Fruit fly (Drosophila melanogaster) whole organism, embryonic: ENCODE results near the gene mRpS14.

ENCODE experiments used
- Ada2b ChIP-seq: fragments of 200-800 bp; sonication (Bioruptor generic); IDR thresholded peaks from 2 replicates; pipeline ENCODE4 v1.3.6; 2022; ENCODE audit warnings: missing biosample characterization, missing genetic modification characterization
- B-H1 ChIP-seq: fragments of 200-800 bp; sonication (Bioruptor generic); IDR thresholded peaks from 3 replicates; pipeline ENCODE4 v1.3.6; 2022; ENCODE audit warnings: missing biosample characterization, missing genetic modification characterization
- B-H2 ChIP-seq: fragments of 200-800 bp; sonication (Bioruptor generic); optimal IDR thresholded peaks from 2 replicates; lab custom pipeline; 2018; ENCODE audit warnings: missing biosample characterization, mild to moderate bottlenecking, missing genetic modification characterization
- C15 ChIP-seq: fragments of 200-800 bp; sonication (Bioruptor generic); IDR thresholded peaks from 3 replicates; pipeline ENCODE4 v1.3.6; 2022; ENCODE audit warnings: missing biosample characterization, missing genetic modification characterization
- CG10321 ChIP-seq: fragments of 200-800 bp; sonication (Bioruptor generic); IDR thresholded peaks from 2 replicates; pipeline ENCODE4 v1.3.6; 2022; ENCODE audit warnings: missing biosample characterization, missing genetic modification characterization
- CG10366 ChIP-seq: fragments of 200-800 bp; sonication (Bioruptor generic); IDR thresholded peaks from 2 replicates; pipeline ENCODE4 v1.3.6; 2022; ENCODE audit warnings: missing biosample characterization, missing genetic modification characterization
- CG10431 ChIP-seq: fragments of 200-800 bp; sonication (Bioruptor generic); optimal IDR thresholded peaks from 3 replicates; lab custom pipeline; 2018; ENCODE audit warnings: missing biosample characterization, mild to moderate bottlenecking, missing genetic modification characterization
- CG10979 ChIP-seq: fragments of 200-800 bp; sonication (Bioruptor generic); optimal IDR thresholded peaks from 2 replicates; lab custom pipeline; 2018; ENCODE audit warnings: missing biosample characterization, mild to moderate bottlenecking, missing genetic modification characterization, moderate library complexity
- CG11247 ChIP-seq: fragments of 200-800 bp; sonication (Bioruptor generic); IDR thresholded peaks from 2 replicates; pipeline ENCODE4 v1.3.6; 2022; ENCODE audit warnings: missing biosample characterization, missing genetic modification characterization
- CG11560 ChIP-seq: fragments of 200-800 bp; sonication (Bioruptor generic); IDR thresholded peaks from 3 replicates; pipeline ENCODE4 v1.3.6; 2022; ENCODE audit warnings: missing biosample characterization, missing genetic modification characterization
- CG1529 ChIP-seq: fragments of 200-800 bp; sonication (Bioruptor generic); optimal IDR thresholded peaks from 3 replicates; lab custom pipeline; 2018; ENCODE audit warnings: missing biosample characterization, missing genetic modification characterization
- CG16813 ChIP-seq: fragments of 200-800 bp; sonication (Bioruptor generic); IDR thresholded peaks from 3 replicates; pipeline ENCODE4 v1.3.6; 2022; ENCODE audit warnings: missing biosample characterization, missing genetic modification characterization; ENCODE audit not compliant: partially characterized antibody
- CG16815 ChIP-seq: fragments of 200-800 bp; sonication (Bioruptor generic); optimal IDR thresholded peaks from 3 replicates; lab custom pipeline; 2017; ENCODE audit warnings: missing biosample characterization, mild to moderate bottlenecking, missing genetic modification characterization
- CG16863 ChIP-seq: fragments of 200-800 bp; sonication (Bioruptor generic); optimal IDR thresholded peaks from 3 replicates; lab custom pipeline; 2016; ENCODE audit warnings: missing biosample characterization, missing genetic modification characterization
- CG17186 ChIP-seq: fragments of 200-800 bp; sonication (Bioruptor generic); optimal IDR thresholded peaks from 3 replicates; lab custom pipeline; 2017; ENCODE audit warnings: missing biosample characterization, missing genetic modification reagents, missing genetic modification characterization
- CG1832 ChIP-seq: fragments of 200-800 bp; sonication (Bioruptor generic); optimal IDR thresholded peaks from 2 replicates; lab custom pipeline; 2017; ENCODE audit warnings: missing biosample characterization, mild to moderate bottlenecking, missing genetic modification characterization, inconsistent platforms
- CG2712 ChIP-seq: fragments of 200-800 bp; optimal IDR thresholded peaks from 3 replicates; lab custom pipeline; 2019; ENCODE audit warnings: missing biosample characterization, mild to moderate bottlenecking, missing genetic modification characterization, moderate library complexity
- CG6654 ChIP-seq: fragments of 200-800 bp; sonication (Bioruptor generic); optimal IDR thresholded peaks from 2 replicates; lab custom pipeline; 2017; ENCODE audit warnings: missing biosample characterization, mild to moderate bottlenecking, missing genetic modification characterization
- CG7271 ChIP-seq: fragments of 200-800 bp; sonication (Bioruptor generic); optimal IDR thresholded peaks from 2 replicates; lab custom pipeline; 2018; ENCODE audit warnings: missing biosample characterization, mild to moderate bottlenecking, missing genetic modification characterization, moderate library complexity
- CG7987 ChIP-seq: fragments of 200-800 bp; sonication (Bioruptor generic); optimal IDR thresholded peaks from 2 replicates; lab custom pipeline; 2018; ENCODE audit warnings: missing biosample characterization, mild to moderate bottlenecking, missing genetic modification characterization, moderate library complexity
- CG8765 ChIP-seq: fragments of 200-800 bp; sonication (Bioruptor generic); IDR thresholded peaks from 2 replicates; pipeline ENCODE4 v1.3.6; 2022; ENCODE audit warnings: missing biosample characterization, missing genetic modification characterization
- CG9876 ChIP-seq: fragments of 200-800 bp; sonication (Bioruptor generic); optimal IDR thresholded peaks from 2 replicates; lab custom pipeline; 2016; ENCODE audit warnings: missing biosample characterization, missing genetic modification characterization
- Chrac-16 ChIP-seq: fragments of 200-800 bp; sonication (Bioruptor generic); optimal IDR thresholded peaks from 3 replicates; lab custom pipeline; 2016; ENCODE audit warnings: missing biosample characterization, missing genetic modification characterization
- HLH54F ChIP-seq: fragments of 200-800 bp; sonication (Bioruptor generic); optimal IDR thresholded peaks from 3 replicates; lab custom pipeline; 2016; ENCODE audit warnings: missing biosample characterization, missing genetic modification characterization
- Hr78 ChIP-seq, 2 experiments: fragments of 200-800 bp in 1 of 2; fragments of >200 bp in 1 of 2; sonication (Bioruptor generic) in 1 of 2; optimal IDR thresholded peaks; 2 replicates each; lab custom pipeline; 2017 to 2019; ENCODE audit warnings: missing biosample characterization in 2 of 2, missing genetic modification characterization in 2 of 2, mild to moderate bottlenecking in 1 of 2, moderate library complexity in 1 of 2
- Lhr ChIP-seq: fragments of 200-800 bp; sonication (Bioruptor generic); optimal IDR thresholded peaks from 3 replicates; lab custom pipeline; 2017; ENCODE audit warnings: mild to moderate bottlenecking, missing biosample characterization, missing genetic modification reagents, missing genetic modification characterization
- Med ChIP-seq: fragments of 200-800 bp; sonication (Bioruptor generic); peaks from one replicate; lab custom pipeline; 2016; ENCODE audit warnings: missing biosample characterization, missing genetic modification characterization, mild to moderate bottlenecking, inconsistent platforms, moderate library complexity
- NC2α ChIP-seq: fragments of 200-800 bp; sonication (Bioruptor generic); optimal IDR thresholded peaks from 2 replicates; lab custom pipeline; 2016; ENCODE audit warnings: missing biosample characterization, missing genetic modification characterization
- Rfx ChIP-seq: fragments of 200-800 bp; sonication (Bioruptor generic); IDR thresholded peaks from 2 replicates; pipeline ENCODE4 v1.3.6; 2022; ENCODE audit warnings: missing biosample characterization, missing genetic modification characterization
- Trl ChIP-seq, 3 experiments: fragments of >200 bp in 2 of 3; fragments of 200-800 bp in 1 of 3; sonication (Bioruptor generic) in 1 of 3; optimal IDR thresholded peaks; 2 replicates in 1 of 3; 3 replicates in 2 of 3; lab custom pipeline; 2016 to 2017; ENCODE audit warnings: missing biosample characterization in 1 of 3, missing genetic modification characterization in 1 of 3
- abd-A ChIP-seq: fragments of 200-800 bp; sonication (Bioruptor generic); optimal IDR thresholded peaks from 3 replicates; lab custom pipeline; 2019; ENCODE audit warnings: missing biosample characterization, mild to moderate bottlenecking, missing genetic modification characterization, moderate library complexity
- ara ChIP-seq: fragments of 200-800 bp; sonication (Bioruptor generic); IDR thresholded peaks from 2 replicates; pipeline ENCODE4 v1.3.6; 2022; ENCODE audit warnings: missing biosample characterization, missing genetic modification characterization
- bab2 ChIP-seq: fragments of 200-800 bp; sonication (Bioruptor generic); optimal IDR thresholded peaks from 2 replicates; lab custom pipeline; 2016; ENCODE audit warnings: missing biosample characterization, missing genetic modification characterization
- bowl ChIP-seq: fragments of 200-800 bp; sonication (Bioruptor generic); IDR thresholded peaks from 2 replicates; pipeline ENCODE4 v1.3.6; 2022; ENCODE audit warnings: missing biosample characterization, missing genetic modification characterization
- br ChIP-seq: fragments of >200 bp; optimal IDR thresholded peaks from 2 replicates; lab custom pipeline; 2017
- caup ChIP-seq: fragments of 200-800 bp; sonication (Bioruptor generic); optimal IDR thresholded peaks from 3 replicates; lab custom pipeline; 2017; ENCODE audit warnings: missing biosample characterization, mild to moderate bottlenecking, missing genetic modification characterization, moderate library complexity; ENCODE audit not compliant: severe bottlenecking
- crp ChIP-seq, 2 experiments: fragments of 200-800 bp; sonication (Bioruptor generic); optimal IDR thresholded peaks; 2 replicates in 1 of 2; 3 replicates in 1 of 2; lab custom pipeline; 2017; ENCODE audit warnings: missing biosample characterization in 2 of 2, missing genetic modification characterization in 2 of 2, mild to moderate bottlenecking in 1 of 2, moderate library complexity in 1 of 2
- dpn ChIP-seq, 2 experiments: fragments of 200-800 bp; sonication (Bioruptor generic); optimal IDR thresholded peaks; 3 replicates each; lab custom pipeline; 2016; ENCODE audit warnings: missing biosample characterization in 2 of 2, missing genetic modification characterization in 2 of 2
- grn ChIP-seq: fragments of 200-800 bp; sonication (Bioruptor generic); optimal IDR thresholded peaks from 3 replicates; lab custom pipeline; 2017; ENCODE audit warnings: missing biosample characterization, missing genetic modification characterization
- gsb-n ChIP-seq: fragments of 200-800 bp; sonication (Bioruptor generic); optimal IDR thresholded peaks from 3 replicates; lab custom pipeline; 2018; ENCODE audit warnings: missing biosample characterization, mild to moderate bottlenecking, missing genetic modification characterization
- h ChIP-seq: fragments of >200 bp; optimal IDR thresholded peaks from 2 replicates; lab custom pipeline; 2017
- her ChIP-seq: fragments of 200-800 bp; sonication (Bioruptor generic); optimal IDR thresholded peaks from 2 replicates; lab custom pipeline; 2016; ENCODE audit warnings: missing biosample characterization, missing genetic modification characterization
- kah ChIP-seq: fragments of 200-800 bp; sonication (Bioruptor generic); optimal IDR thresholded peaks from 2 replicates; lab custom pipeline; 2018; ENCODE audit warnings: missing biosample characterization, mild to moderate bottlenecking, missing genetic modification characterization
- knrl ChIP-seq: fragments of 200-800 bp; sonication (Bioruptor generic); IDR thresholded peaks from 3 replicates; pipeline ENCODE4 v1.3.6; 2022; ENCODE audit warnings: missing biosample characterization, missing genetic modification characterization; ENCODE audit not compliant: partially characterized antibody
- mld ChIP-seq: fragments of 200-800 bp; sonication (Bioruptor generic); IDR thresholded peaks from 3 replicates; pipeline ENCODE4 v1.3.6; 2022; ENCODE audit warnings: missing biosample characterization, missing genetic modification characterization; ENCODE audit not compliant: partially characterized antibody
- pita ChIP-seq: fragments of 200-800 bp; sonication (Bioruptor generic); optimal IDR thresholded peaks from 2 replicates; lab custom pipeline; 2017; ENCODE audit warnings: missing biosample characterization, mild to moderate bottlenecking, missing genetic modification characterization
- ro ChIP-seq: fragments of 200-800 bp; sonication (Bioruptor generic); IDR thresholded peaks from 2 replicates; pipeline ENCODE4 v1.3.6; 2022; ENCODE audit warnings: missing biosample characterization, missing genetic modification characterization
- unc-4 ChIP-seq: fragments of 200-800 bp; sonication (Bioruptor generic); IDR thresholded peaks from 2 replicates; pipeline ENCODE4 v1.3.6; 2022; ENCODE audit warnings: missing biosample characterization, missing genetic modification characterization; ENCODE audit not compliant: partially characterized antibody

The mRpS14 gene

dm6 chrX:19521753-19522383 lies 41.8 kb upstream of the mRpS14 start, which contains the start of the genes Idh3a and CoRest (continued):
- TF ChIP-seq her (GFP tag; lab: Kevin White, UChicago) (no peak), crp (GFP tag; optimal IDR thresholded peaks at IDR 0.05; lab: Kevin White, UChicago) (peak in 1 of 2 experiments; percentile 53)

DNA sequence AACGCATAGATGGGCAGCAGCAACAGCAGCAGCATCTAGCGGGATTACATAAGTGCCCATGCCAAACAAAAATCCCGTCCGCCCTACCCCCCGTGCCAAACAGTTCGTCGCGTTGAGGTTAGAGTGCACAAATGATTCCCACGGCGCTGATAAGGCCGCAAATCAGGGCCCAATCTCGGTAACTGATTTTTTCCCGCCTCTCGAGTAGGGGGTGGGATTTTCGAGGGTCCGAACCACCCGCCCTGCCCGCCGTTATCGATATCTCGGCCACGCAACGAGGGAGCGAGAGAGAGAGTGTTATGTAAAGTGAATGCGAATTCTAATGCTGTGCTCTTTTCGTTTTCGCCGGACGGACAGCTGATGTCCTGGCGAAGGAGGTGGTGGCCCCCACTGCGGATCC lies 40.9 kb upstream of the mRpS14 start:
- TF ChIP-seq CG2712 (tag; lab: Kevin White, UChicago) (no peak), CG9876 (GFP tag; lab: Kevin White, UChicago) (no peak), CG16813 (GFP tag; lab: Robert Waterston, UW) (no peak), CG1529 (GFP tag; lab: Kevin White, UChicago) (no peak), C15 (no peak), CG7271 (tag; lab: Kevin White, UChicago) (no peak), CG6654 (GFP tag; lab: Kevin White, UChicago) (no peak), Trl (optimal IDR thresholded peaks at IDR 0.05; lab: Kevin White, UChicago) (no peak), Trl (GFP tag; optimal IDR thresholded peaks at IDR 0.05; lab: Kevin White, UChicago) (no peak), kah (GFP tag; lab: Kevin White, UChicago) (no peak), Chrac-16 (GFP tag; lab: Kevin White, UChicago) (no peak), pita (GFP tag; lab: Kevin White, UChicago) (no peak), NC2α (GFP tag; lab: Kevin White, UChicago) (no peak), CG16815 (GFP tag; lab: Kevin White, UChicago) (no peak), Hr78 (GFP tag; optimal IDR thresholded peaks at IDR 0.05; lab: Kevin White, UChicago) (peak in 1 of 2 experiments; percentile 74), unc-4 (no peak), CG1832 (peak; percentile 51), mld (GFP tag; lab: Robert Waterston, UW) (no peak), CG7987 (GFP tag; lab: Kevin White, UChicago) (no peak), CG11247 (no peak), dpn (GFP tag; optimal IDR thresholded peaks at IDR 0.05; lab: Kevin White, UChicago) (no peak), gsb-n (no peak), ro (GFP tag; lab: Robert Waterston, UW) (no peak), br (lab: Kevin White, UChicago) (no peak), CG17186 (no peak), CG10366 (GFP tag; lab: Robert Waterston, UW) (no peak), bowl (GFP tag; lab: Robert Waterston, UW) (no peak), Ada2b (GFP tag; lab: Robert Waterston, UW) (no peak), caup (GFP tag; lab: Kevin White, UChicago) (no peak), abd-A (no peak), B-H2 (GFP tag; lab: Kevin White, UChicago) (no peak), knrl (no peak), grn (GFP tag; lab: Kevin White, UChicago) (peak; percentile 81), CG10321 (GFP tag; lab: Robert Waterston, UW) (no peak), bab2 (GFP tag; lab: Kevin White, UChicago) (no peak), HLH54F (GFP tag; lab: Kevin White, UChicago) (no peak), Rfx (no peak), CG11560 (no peak), CG10979 (no peak), CG10431 (GFP tag; lab: Kevin White, UChicago) (no peak), Med (GFP tag; lab: Kevin White, UChicago) (peak; percentile 42), CG8765 (GFP tag; lab: Robert Waterston, UW) (no peak), Lhr (GFP tag; lab: Kevin White, UChicago) (no peak), CG16863 (GFP tag; lab: Kevin White, UChicago) (no peak), B-H1 (GFP tag; lab: Robert Waterston, UW) (no peak), h (no peak), ara (no peak)
